Fruit fly (Drosophila melanogaster): Measurements from ENCODE around the gene CG7024.

Gene CG7024

DNA sequence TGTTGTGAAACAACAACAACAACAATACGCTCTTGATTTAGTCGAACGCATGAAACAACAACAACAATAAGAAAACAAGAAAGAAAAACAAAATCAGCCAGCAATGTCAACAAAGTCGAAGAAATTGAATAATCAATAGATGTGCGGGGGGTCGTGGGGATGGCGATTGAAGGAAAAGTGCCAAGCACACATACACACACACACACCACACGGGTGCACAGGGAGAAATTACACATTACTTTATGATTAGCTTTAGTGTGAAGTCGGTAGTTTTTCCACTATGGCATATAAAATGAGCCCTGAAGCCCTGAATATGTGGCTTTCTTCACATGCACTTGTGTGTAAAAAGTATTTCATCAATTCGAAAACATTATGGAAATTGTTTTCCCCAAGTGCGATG, 12.1 kb upstream of the CG7024 start:
- TF ChIP-seq bab1 (GFP tag; optimal IDR thresholded peaks at IDR 0.05), result no peak
- TF ChIP-seq CG14711 (tag; optimal IDR thresholded peaks at IDR 0.05), result no peak
- no peak for TF ChIP-seq Crg-1 (GFP tag; optimal IDR thresholded peaks at IDR 0.05)
- no peak for TF ChIP-seq Hr96 (GFP tag; optimal IDR thresholded peaks at IDR 0.05)

- TF ChIP-seq Crg-1 (GFP tag; optimal IDR thresholded peaks at IDR 0.05) (no peak), Hr96 (GFP tag; optimal IDR thresholded peaks at IDR 0.05) (no peak), CG5204 (GFP tag; optimal IDR thresholded peaks at IDR 0.05) (no peak), toe (GFP tag; optimal IDR thresholded peaks at IDR 0.05) (no peak), CG1620 (GFP tag; optimal IDR thresholded peaks at IDR 0.05) (no peak), CG33017 (tag; optimal IDR thresholded peaks at IDR 0.05) (no peak), CG11617 (GFP tag; optimal IDR thresholded peaks at IDR 0.05) (no peak), bab1 (GFP tag; optimal IDR thresholded peaks at IDR 0.05) (no peak), Mnt (GFP tag; optimal IDR thresholded peaks at IDR 0.05) (no peak), cnc (optimal IDR thresholded peaks at IDR 0.05) (no peak), CG7101 (tag; optimal IDR thresholded peaks at IDR 0.05) (no peak), CG14711 (tag; optimal IDR thresholded peaks at IDR 0.05) (no peak), tj (GFP tag; optimal IDR thresholded peaks at IDR 0.05) (no peak), ovo (GFP tag; optimal IDR thresholded peaks at IDR 0.05) (no peak), kay (GFP tag; ENCODE audit: borderline replicate concordance) (no peak), Clk (GFP tag; optimal IDR thresholded peaks at IDR 0.05) (no peak), CG7045 (GFP tag; optimal IDR thresholded peaks at IDR 0.05) (no peak), cic (GFP tag; optimal IDR thresholded peaks at IDR 0.05) (no peak), CG12768 (GFP tag; optimal IDR thresholded peaks at IDR 0.05) (no peak), pad (GFP tag; optimal IDR thresholded peaks at IDR 0.05) (no peak)
Observed at dm6 chrX:4694104-4694503, 11.0 kb upstream of the CG7024 start.

DNA sequence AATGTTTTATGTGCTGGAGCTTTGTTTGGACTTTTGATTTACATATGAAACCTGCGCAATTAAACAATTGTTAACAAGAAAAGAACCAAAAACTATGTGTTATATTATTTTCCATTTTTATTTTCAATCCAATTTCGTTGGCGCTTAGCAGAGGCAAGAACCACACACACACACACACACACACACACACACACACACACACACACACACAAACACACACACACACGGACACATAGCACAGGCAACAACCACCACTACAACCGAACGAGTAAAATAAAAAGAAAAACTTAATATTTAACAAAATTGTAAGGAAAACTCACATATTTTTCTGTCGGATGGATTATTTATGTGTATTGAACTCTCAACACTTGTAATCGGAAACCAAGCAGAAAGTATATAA, 5.7 kb upstream of the CG7024 start:
- TF ChIP-seq Crg-1 (GFP tag; optimal IDR thresholded peaks at IDR 0.05), result no peak
- no peak for TF ChIP-seq cnc (optimal IDR thresholded peaks at IDR 0.05)
- no peak for TF ChIP-seq Clk (GFP tag; optimal IDR thresholded peaks at IDR 0.05)
- no peak for TF ChIP-seq tj (GFP tag; optimal IDR thresholded peaks at IDR 0.05)
- no peak for TF ChIP-seq CG12768 (GFP tag; optimal IDR thresholded peaks at IDR 0.05)
- no peak for TF ChIP-seq CG1620 (GFP tag; optimal IDR thresholded peaks at IDR 0.05)
- no peak for TF ChIP-seq CG5204 (GFP tag; optimal IDR thresholded peaks at IDR 0.05)
- TF ChIP-seq kay (GFP tag; ENCODE audit: borderline replicate concordance), result no peak
- TF ChIP-seq cic (GFP tag; optimal IDR thresholded peaks at IDR 0.05), result no peak
- TF ChIP-seq ovo (GFP tag; optimal IDR thresholded peaks at IDR 0.05), result no peak
- TF ChIP-seq CG14711 (tag; optimal IDR thresholded peaks at IDR 0.05), result no peak
- no peak for TF ChIP-seq CG7045 (GFP tag; optimal IDR thresholded peaks at IDR 0.05)
- TF ChIP-seq bab1 (GFP tag; optimal IDR thresholded peaks at IDR 0.05), result no peak
- no peak for TF ChIP-seq CG33017 (tag; optimal IDR thresholded peaks at IDR 0.05)
- TF ChIP-seq toe (GFP tag; optimal IDR thresholded peaks at IDR 0.05), result no peak
- TF ChIP-seq Mnt (GFP tag; optimal IDR thresholded peaks at IDR 0.05), result no peak
- no peak for TF ChIP-seq Hr96 (GFP tag; optimal IDR thresholded peaks at IDR 0.05)

DNA sequence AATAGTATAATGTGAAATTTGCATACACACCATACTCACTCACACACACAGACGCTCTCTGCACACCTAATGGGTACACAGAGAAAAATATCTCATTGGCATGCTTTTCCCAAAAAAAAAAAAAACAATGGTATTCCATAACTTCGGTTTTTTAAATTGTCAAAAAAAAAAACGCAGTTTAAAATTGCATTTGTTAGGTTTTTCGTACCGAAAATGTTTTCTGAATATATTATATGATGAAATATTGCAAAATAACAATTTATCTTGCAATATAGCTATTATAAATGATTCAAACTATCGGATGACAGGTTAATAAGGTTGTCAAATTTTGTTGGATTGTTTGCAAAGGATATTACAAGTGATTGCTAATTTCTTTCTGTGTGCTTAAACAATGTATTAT, 5.3 kb upstream of the CG7024 start:
- TF ChIP-seq cic (GFP tag; optimal IDR thresholded peaks at IDR 0.05), result no peak
- TF ChIP-seq CG1620 (GFP tag; optimal IDR thresholded peaks at IDR 0.05), result no peak
- no peak for TF ChIP-seq tj (GFP tag; optimal IDR thresholded peaks at IDR 0.05)
- TF ChIP-seq kay (GFP tag; ENCODE audit: borderline replicate concordance), result no peak
- no peak for TF ChIP-seq pad (GFP tag; optimal IDR thresholded peaks at IDR 0.05)
- no peak for TF ChIP-seq bab1 (GFP tag; optimal IDR thresholded peaks at IDR 0.05)
- no peak for TF ChIP-seq Mnt (GFP tag; optimal IDR thresholded peaks at IDR 0.05)
- TF ChIP-seq CG11617 (GFP tag; optimal IDR thresholded peaks at IDR 0.05), result no peak
- no peak for TF ChIP-seq cnc (optimal IDR thresholded peaks at IDR 0.05)
- TF ChIP-seq CG7101 (tag; optimal IDR thresholded peaks at IDR 0.05), result no peak
- no peak for TF ChIP-seq CG7045 (GFP tag; optimal IDR thresholded peaks at IDR 0.05)
- no peak for TF ChIP-seq CG14711 (tag; optimal IDR thresholded peaks at IDR 0.05)
- no peak for TF ChIP-seq CG5204 (GFP tag; optimal IDR thresholded peaks at IDR 0.05)
- TF ChIP-seq Hr96 (GFP tag; optimal IDR thresholded peaks at IDR 0.05), result no peak
- no peak for TF ChIP-seq toe (GFP tag; optimal IDR thresholded peaks at IDR 0.05)
- no peak for TF ChIP-seq ovo (GFP tag; optimal IDR thresholded peaks at IDR 0.05)

dm6 chrX:4702118-4702517, 3.0 kb upstream of the CG7024 start, which contains the start of gene Pdha:
Gene Pdha (plus strand): TSS chrX:4702284.
- TF ChIP-seq pad (GFP tag; optimal IDR thresholded peaks at IDR 0.05), result no peak
- peak; percentile 59 for TF ChIP-seq cic (GFP tag; optimal IDR thresholded peaks at IDR 0.05)
- peak; percentile 31 for TF ChIP-seq Mnt (GFP tag; optimal IDR thresholded peaks at IDR 0.05)
- TF ChIP-seq kay (GFP tag; ENCODE audit: borderline replicate concordance), result peak; percentile 54
- TF ChIP-seq CG14711 (tag; optimal IDR thresholded peaks at IDR 0.05), result no peak
- TF ChIP-seq CG11617 (GFP tag; optimal IDR thresholded peaks at IDR 0.05), result no peak

dm6 chrX:4702804-4703414, 2.2 kb upstream of the CG7024 start:
- TF ChIP-seq cic (GFP tag; optimal IDR thresholded peaks at IDR 0.05) (no peak), bab1 (GFP tag; optimal IDR thresholded peaks at IDR 0.05) (peak; percentile 8), Mnt (GFP tag; optimal IDR thresholded peaks at IDR 0.05) (peak; percentile 16), tj (GFP tag; optimal IDR thresholded peaks at IDR 0.05) (peak; percentile 44)

Measured in whole organism, adult.